Fruit fly (Drosophila melanogaster): ENCODE measurements around the gene btn.

btn gene

dm6 chr3R:22616211-22616610 is 29.8 kb upstream of the btn start, which contains the start of gene CG31161:
Gene CG31161 (plus strand): TSS chr3R:22616511.
- TF ChIP-seq Pif1A (GFP tag; optimal IDR thresholded peaks at IDR 0.05) (no peak), CG8301 (tag; optimal IDR thresholded peaks at IDR 0.05) (no peak), CG8159 (tag; optimal IDR thresholded peaks at IDR 0.05) (no peak), CG14655 (GFP tag; optimal IDR thresholded peaks at IDR 0.05) (no peak), Pif1B (GFP tag; optimal IDR thresholded peaks at IDR 0.05) (no peak), CG12605 (GFP tag; IDR thresholded peaks at IDR 0.05) (no peak), CG32121 (GFP tag; IDR thresholded peaks at IDR 0.05) (no peak), CG10348 (GFP tag; IDR thresholded peaks at IDR 0.05) (no peak), gl (tag; optimal IDR thresholded peaks at IDR 0.05) (no peak), CG34367 (tag; optimal IDR thresholded peaks at IDR 0.05) (no peak), CG17806 (tag; optimal IDR thresholded peaks at IDR 0.05) (no peak), D1 (tag; optimal IDR thresholded peaks at IDR 0.05) (no peak), Snoo (tag; optimal IDR thresholded peaks at IDR 0.05) (no peak), rn (GFP tag; IDR thresholded peaks at IDR 0.05) (no peak), CG15710 (tag; optimal IDR thresholded peaks at IDR 0.05) (no peak)

DNA sequence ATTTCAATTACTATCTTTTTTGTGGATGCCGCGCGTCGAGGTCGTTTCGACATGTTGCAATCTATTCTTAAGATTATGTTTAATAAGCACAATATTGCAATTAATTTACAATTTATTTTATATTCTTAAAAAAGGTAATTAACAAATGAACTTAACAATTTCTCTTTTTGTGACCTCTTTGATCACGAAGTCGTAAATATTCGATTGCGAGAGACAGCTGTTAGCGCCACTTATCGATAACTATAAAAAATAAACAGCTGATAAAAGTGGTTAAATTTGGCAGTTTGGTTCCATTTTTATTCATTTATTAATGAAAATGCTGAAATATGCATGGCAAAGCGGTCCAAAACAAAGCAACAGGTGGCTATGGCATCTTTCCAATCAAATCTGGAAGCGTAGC is 27.0 kb upstream of the btn start, which contains the start of the genes CG31156 and mRRF2:
Gene CG31156, minus strand, starts transcription at position 209 of the 400 bp plus-strand sequence.
Gene mRRF2, plus strand, starts transcription at position 239 of the 400 bp plus-strand sequence.
- TF ChIP-seq CG17806 (tag; optimal IDR thresholded peaks at IDR 0.05) (no peak), fd96Ca (GFP tag; IDR thresholded peaks at IDR 0.05) (no peak), CG9948 (tag; optimal IDR thresholded peaks at IDR 0.05) (no peak), Pif1B (GFP tag; optimal IDR thresholded peaks at IDR 0.05) (no peak), gl (tag; optimal IDR thresholded peaks at IDR 0.05) (no peak), Ets98B (GFP tag; IDR thresholded peaks at IDR 0.05) (no peak), CG14655 (GFP tag; optimal IDR thresholded peaks at IDR 0.05) (no peak), CG10348 (GFP tag; IDR thresholded peaks at IDR 0.05) (no peak)

dm6 chr3R:22609185-22609584 is 22.8 kb upstream of the btn start, which contains the start of gene CG13843:
Gene CG13843 (plus strand): TSS chr3R:22609485.
- TF ChIP-seq CG8159 (tag; optimal IDR thresholded peaks at IDR 0.05) = no peak
- TF ChIP-seq EcR (GFP tag; optimal IDR thresholded peaks at IDR 0.05) = no peak
- no peak for TF ChIP-seq CG10348 (GFP tag; IDR thresholded peaks at IDR 0.05)
- TF ChIP-seq CG9948 (tag; optimal IDR thresholded peaks at IDR 0.05) = no peak
- TF ChIP-seq CG15710 (tag; optimal IDR thresholded peaks at IDR 0.05) = no peak

- TF ChIP-seq rn (GFP tag; IDR thresholded peaks at IDR 0.05) (no peak), Ets98B (GFP tag; IDR thresholded peaks at IDR 0.05) (no peak), CG13204 (GFP tag; optimal IDR thresholded peaks at IDR 0.05) (no peak), CG9948 (tag; optimal IDR thresholded peaks at IDR 0.05) (no peak), Pif1A (GFP tag; optimal IDR thresholded peaks at IDR 0.05) (no peak), EcR (GFP tag; optimal IDR thresholded peaks at IDR 0.05) (no peak), CG32121 (GFP tag; IDR thresholded peaks at IDR 0.05) (no peak), CG14655 (GFP tag; optimal IDR thresholded peaks at IDR 0.05) (no peak), Pif1B (GFP tag; optimal IDR thresholded peaks at IDR 0.05) (no peak), CG12605 (GFP tag; IDR thresholded peaks at IDR 0.05) (no peak), CG8159 (tag; optimal IDR thresholded peaks at IDR 0.05) (no peak), CG4496 (GFP tag; IDR thresholded peaks at IDR 0.05) (no peak), CG10348 (GFP tag; IDR thresholded peaks at IDR 0.05) (no peak), gl (tag; optimal IDR thresholded peaks at IDR 0.05) (no peak), CG8301 (tag; optimal IDR thresholded peaks at IDR 0.05) (no peak), CG17806 (tag; optimal IDR thresholded peaks at IDR 0.05) (no peak), D1 (tag; optimal IDR thresholded peaks at IDR 0.05) (no peak), fd96Ca (GFP tag; IDR thresholded peaks at IDR 0.05) (no peak), CG15710 (tag; optimal IDR thresholded peaks at IDR 0.05) (no peak)
Measured at dm6 chr3R:22602783-22603182, 16.4 kb upstream of the btn start.

DNA sequence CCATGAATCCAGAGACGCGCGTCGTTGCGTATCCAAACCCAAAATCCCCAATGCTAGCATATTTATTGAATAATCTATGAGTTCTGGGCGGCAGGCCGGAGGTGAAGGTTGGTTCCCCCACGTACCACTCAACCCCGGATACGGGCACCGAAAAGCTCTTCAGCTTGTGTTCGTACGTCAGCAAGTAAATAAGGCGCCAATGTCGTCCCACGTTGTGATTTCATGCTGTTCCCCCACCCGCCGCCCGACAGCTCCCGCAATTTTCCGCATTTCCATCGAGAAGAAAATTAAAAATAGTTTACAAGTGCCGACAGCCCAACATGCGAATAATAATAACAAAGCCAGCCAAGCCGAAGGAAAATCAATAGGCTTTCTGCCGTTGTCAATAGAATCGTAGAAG is 12.3 kb upstream of the btn start:
- TF ChIP-seq CG15710 (tag; optimal IDR thresholded peaks at IDR 0.05) = no peak
- TF ChIP-seq CG12605 (GFP tag; IDR thresholded peaks at IDR 0.05) = no peak
- no peak for TF ChIP-seq Pif1A (GFP tag; optimal IDR thresholded peaks at IDR 0.05)
- TF ChIP-seq EcR (GFP tag; optimal IDR thresholded peaks at IDR 0.05) = no peak
- no peak for TF ChIP-seq CG8301 (tag; optimal IDR thresholded peaks at IDR 0.05)
- TF ChIP-seq CG10348 (GFP tag; IDR thresholded peaks at IDR 0.05) = no peak
- no peak for TF ChIP-seq CG17806 (tag; optimal IDR thresholded peaks at IDR 0.05)
- no peak for TF ChIP-seq CG34367 (tag; optimal IDR thresholded peaks at IDR 0.05)
- no peak for TF ChIP-seq Snoo (tag; optimal IDR thresholded peaks at IDR 0.05)
- no peak for TF ChIP-seq rn (GFP tag; IDR thresholded peaks at IDR 0.05)

dm6 chr3R:22597344-22597954 is 11.0 kb upstream of the btn start:
- TF ChIP-seq CG34367 (tag; optimal IDR thresholded peaks at IDR 0.05) = no peak
- TF ChIP-seq CG32121 (GFP tag; IDR thresholded peaks at IDR 0.05) = peak; percentile 88
- peak; percentile 86 for TF ChIP-seq CG12605 (GFP tag; IDR thresholded peaks at IDR 0.05)
- peak; percentile 92 for TF ChIP-seq Ets98B (GFP tag; IDR thresholded peaks at IDR 0.05)
- peak; percentile 51 for TF ChIP-seq CG10348 (GFP tag; IDR thresholded peaks at IDR 0.05)
- TF ChIP-seq CG8159 (tag; optimal IDR thresholded peaks at IDR 0.05) = no peak
- TF ChIP-seq rn (GFP tag; IDR thresholded peaks at IDR 0.05) = peak; percentile 55; the same call in 1 of the 2 replicates
- no peak for TF ChIP-seq CG14655 (GFP tag; optimal IDR thresholded peaks at IDR 0.05)
- no peak for TF ChIP-seq CG13204 (GFP tag; optimal IDR thresholded peaks at IDR 0.05)
- TF ChIP-seq D1 (tag; optimal IDR thresholded peaks at IDR 0.05) = no peak
- TF ChIP-seq CG15710 (tag; optimal IDR thresholded peaks at IDR 0.05) = no peak
- no peak for TF ChIP-seq CG8301 (tag; optimal IDR thresholded peaks at IDR 0.05)
- TF ChIP-seq CG17806 (tag; optimal IDR thresholded peaks at IDR 0.05) = no peak
- no peak for TF ChIP-seq Pif1B (GFP tag; optimal IDR thresholded peaks at IDR 0.05)
- TF ChIP-seq CG4496 (GFP tag; IDR thresholded peaks at IDR 0.05) = peak; percentile 91
- no peak for TF ChIP-seq Pif1A (GFP tag; optimal IDR thresholded peaks at IDR 0.05)
- peak; percentile 79 for TF ChIP-seq fd96Ca (GFP tag; IDR thresholded peaks at IDR 0.05)
- peak; percentile 2 for TF ChIP-seq gl (tag; optimal IDR thresholded peaks at IDR 0.05)
- no peak for TF ChIP-seq EcR (GFP tag; optimal IDR thresholded peaks at IDR 0.05)
- no peak for TF ChIP-seq Snoo (tag; optimal IDR thresholded peaks at IDR 0.05)
- TF ChIP-seq CG9948 (tag; optimal IDR thresholded peaks at IDR 0.05) = no peak

Data from whole organism, pupa.